Worm (Caenorhabditis elegans): ENCODE results near the gene psf-1.

The psf-1 gene

ce11 chrII:9938877-9939276 is 29.6 kb upstream of the psf-1 start, which contains the start of the genes C05C10.7 and C05C10.5 (continued):
- TF ChIP-seq nhr-90 (tag; optimal IDR thresholded peaks at IDR 0.05) (no peak), F39B2.1 (GFP tag; IDR thresholded peaks at IDR 0.05) (no peak), unc-130 (GFP tag; optimal IDR thresholded peaks at IDR 0.05) (peak; percentile 78), gei-17 (GFP tag; optimal IDR thresholded peaks at IDR 0.05) (no peak), snpc-1.1 (tag; optimal IDR thresholded peaks at IDR 0.05; ENCODE audit: insufficient read depth) (no peak), attf-5 (GFP tag; optimal IDR thresholded peaks at IDR 0.05) (no peak), ceh-27 (GFP tag; optimal IDR thresholded peaks at IDR 0.05) (no peak), ZK185.1 (tag; optimal IDR thresholded peaks at IDR 0.05; ENCODE audit: poor library complexity, severe bottlenecking) (no peak), hlh-12 (tag; optimal IDR thresholded peaks at IDR 0.05) (no peak), Y95B8A.8 (GFP tag; IDR thresholded peaks at IDR 0.05) (peak; percentile 76; the same call in 1 of the 2 replicates), lin-40 (tag; optimal IDR thresholded peaks at IDR 0.05) (no peak), ceh-40 (GFP tag; IDR thresholded peaks at IDR 0.05) (no peak), Y56A3A.18 (GFP tag; IDR thresholded peaks at IDR 0.05) (no peak), F57C9.4 (tag; optimal IDR thresholded peaks at IDR 0.05) (no peak), fkh-3 (tag; optimal IDR thresholded peaks at IDR 0.05) (no peak), cebp-2 (GFP tag; IDR thresholded peaks at IDR 0.05) (no peak), repo-1 (tag; optimal IDR thresholded peaks at IDR 0.05) (no peak), tlf-1 (GFP tag; optimal IDR thresholded peaks at IDR 0.05) (peak; percentile 62), B0019.2 (GFP tag; conservative IDR thresholded peaks at IDR 0.05) (peak; percentile 86), Y53F4B.3 (GFP tag; IDR thresholded peaks at IDR 0.05) (no peak), lag-1 (GFP tag; IDR thresholded peaks at IDR 0.05) (no peak), hlh-26 (GFP tag; conservative IDR thresholded peaks at IDR 0.05) (no peak), nfya-1 (tag; optimal IDR thresholded peaks at IDR 0.05; ENCODE audit: borderline replicate concordance, insufficient read depth) (no peak), egl-18 (GFP tag; IDR thresholded peaks at IDR 0.05) (no peak), madf-6 (GFP tag; IDR thresholded peaks at IDR 0.05) (peak; percentile 98), lin-35 (GFP tag; optimal IDR thresholded peaks at IDR 0.05) (peak in 1 of 3 experiments; percentile 57), tbx-9 (tag; optimal IDR thresholded peaks at IDR 0.05; ENCODE audit: borderline replicate concordance) (no peak), B0336.3 (GFP tag; IDR thresholded peaks at IDR 0.05) (peak; percentile 74; the same call in 1 of the 2 replicates)

- no peak for TF ChIP-seq Y56A3A.18 (GFP tag; IDR thresholded peaks at IDR 0.05)
- TF ChIP-seq let-607 (tag; optimal IDR thresholded peaks at IDR 0.05) = peak in 1 of 2 experiments; percentile 33
- TF ChIP-seq F33H1.4 (GFP tag; IDR thresholded peaks at IDR 0.05) = peak; percentile 43; the same call in 1 of the 2 replicates
- no peak for TF ChIP-seq zfh-2 (GFP tag; conservative IDR thresholded peaks at IDR 0.05)
- peak; percentile 47; the same call in 1 of the 2 replicates for TF ChIP-seq K11D2.4 (GFP tag; IDR thresholded peaks at IDR 0.05)
- no peak for TF ChIP-seq fkh-3 (tag; optimal IDR thresholded peaks at IDR 0.05)
- 0 out of 2 replicates have a peak, but pooled peaks have one; percentile 9 for TF ChIP-seq Y79H2A.3 (GFP tag; conservative IDR thresholded peaks at IDR 0.05)
- TF ChIP-seq lin-35 (GFP tag; optimal IDR thresholded peaks at IDR 0.05) = peak; percentile 40 to 96 (median 44)
- TF ChIP-seq cebp-1 (GFP tag; IDR thresholded peaks at IDR 0.05) = no peak
- TF ChIP-seq cebp-1 (tag; optimal IDR thresholded peaks at IDR 0.05) = peak; percentile 63
- peak; percentile 58 for TF ChIP-seq ceh-100 (GFP tag; IDR thresholded peaks at IDR 0.05)
- no peak for TF ChIP-seq lin-40 (tag; optimal IDR thresholded peaks at IDR 0.05)
- TF ChIP-seq ztf-18 (tag; optimal IDR thresholded peaks at IDR 0.05) = peak; percentile 41
- peak; percentile 69; the same call in 1 of the 2 replicates for TF ChIP-seq aptf-2 (GFP tag; conservative IDR thresholded peaks at IDR 0.05)
- peak; percentile 42 for TF ChIP-seq hmg-1.2 (GFP tag; IDR thresholded peaks at IDR 0.05)
- TF ChIP-seq egrh-3 (GFP tag; IDR thresholded peaks at IDR 0.05) = no peak
- TF ChIP-seq F10E7.11 (tag; optimal IDR thresholded peaks at IDR 0.05) = peak; percentile 25
- TF ChIP-seq Y67H2A.10 (GFP tag; conservative IDR thresholded peaks at IDR 0.05) = peak; percentile 45; the same call in 1 of the 2 replicates
- peak; percentile 53 for TF ChIP-seq xnd-1 (tag; optimal IDR thresholded peaks at IDR 0.05)
- TF ChIP-seq mcd-1 (GFP tag; IDR thresholded peaks at IDR 0.05) = peak; percentile 72
- peak; percentile 72 for TF ChIP-seq K12H6.12 (tag; optimal IDR thresholded peaks at IDR 0.05)
- no peak for TF ChIP-seq sdz-38 (tag; optimal IDR thresholded peaks at IDR 0.05)
- no peak for TF ChIP-seq ztf-28 (GFP tag; IDR thresholded peaks at IDR 0.05)
- TF ChIP-seq attf-6 (GFP tag; IDR thresholded peaks at IDR 0.05) = 0 out of 2 replicates have a peak, but pooled peaks have one; percentile 22
These were observed 28.0 kb upstream of the psf-1 start, which contains the start of gene ufd-3 for ce11 chrII:9940430-9940829. TSS of gene ufd-3 (plus strand) at chrII:9940753.
